Worm (Caenorhabditis elegans) whole organism, L4 larva: ENCODE data around the gene F17C8.6.

Experiments used
- D1046.2 ChIP-seq: fragments of 200-800 bp; sonication (Bioruptor generic); IDR thresholded peaks from 2 replicates; pipeline ENCODE4 v1.3.6; 2022; ENCODE audit warnings: missing genetic modification characterization, missing compliant biosample characterization
- F37D6.2 ChIP-seq: sonication (generic microtip); optimal IDR thresholded peaks from 2 replicates; lab custom pipeline; 2016; ENCODE audit warnings: mild to moderate bottlenecking, missing genetic modification characterization, missing compliant biosample characterization
- F49E8.2 ChIP-seq: sonication (generic microtip); optimal IDR thresholded peaks from 2 replicates; lab custom pipeline; 2016; ENCODE audit warnings: missing compliant biosample characterization, mild to moderate bottlenecking, missing genetic modification characterization, borderline replicate concordance
- R02D3.7 ChIP-seq: fragments of 150-350 bp; sonication (generic microtip); optimal IDR thresholded peaks from 3 replicates; lab custom pipeline; 2014; ENCODE audit warnings: missing biosample characterization, missing genetic modification characterization
- Y105C5A.15 ChIP-seq: fragments of 200-800 bp; sonication (Bioruptor generic); IDR thresholded peaks from 2 replicates; pipeline ENCODE4 v1.3.6; 2022; ENCODE audit warnings: missing genetic modification characterization, missing compliant biosample characterization
- Y5F2A.4 ChIP-seq: fragments of 200-800 bp; sonication (Bioruptor generic); optimal IDR thresholded peaks from 2 replicates; lab custom pipeline; 2018; ENCODE audit warnings: mild to moderate bottlenecking, missing genetic modification characterization, missing compliant biosample characterization
- ZK337.2 ChIP-seq: fragments of 200-800 bp; sonication (Bioruptor generic); IDR thresholded peaks from 2 replicates; pipeline ENCODE4 v1.3.6; 2022; ENCODE audit warnings: missing genetic modification reagents, missing genetic modification characterization, missing compliant biosample characterization
- aha-1 ChIP-seq: fragments of 150-350 bp; peaks from one replicate; lab custom pipeline; 2014; ENCODE audit warnings: missing biosample characterization, missing genetic modification characterization
- aly-2 ChIP-seq: sonication (generic microtip); optimal IDR thresholded peaks from 2 replicates; lab custom pipeline; 2018; ENCODE audit warnings: missing biosample characterization, missing genetic modification characterization
- ama-1 ChIP-seq: fragments of 150-350 bp; optimal IDR thresholded peaks from 2 replicates; lab custom pipeline; 2014; ENCODE audit warnings: inconsistent platforms, mixed read lengths
- arid-1 ChIP-seq: fragments of 200-800 bp; sonication (Bioruptor generic); conservative IDR thresholded peaks from 2 replicates; pipeline ENCODE4 v1.3.6; 2022; ENCODE audit warnings: missing genetic modification reagents, missing genetic modification characterization, missing compliant biosample characterization
- attf-4 ChIP-seq: sonication (generic microtip); optimal IDR thresholded peaks from 3 replicates; lab custom pipeline; 2017; ENCODE audit warnings: missing biosample characterization, missing genetic modification characterization
- ceh-20 ChIP-seq: fragments of 200-800 bp; sonication (Bioruptor generic); IDR thresholded peaks from 2 replicates; pipeline ENCODE4 v1.3.6; 2022; ENCODE audit warnings: missing genetic modification reagents, missing genetic modification characterization, missing compliant biosample characterization
- ceh-28 ChIP-seq: fragments of 150-350 bp; optimal IDR thresholded peaks from 2 replicates; lab custom pipeline; 2014; ENCODE audit warnings: missing biosample characterization, missing genetic modification reagents, missing genetic modification characterization
- ceh-32 ChIP-seq: sonication (generic microtip); optimal IDR thresholded peaks from 2 replicates; lab custom pipeline; 2016; ENCODE audit warnings: mild to moderate bottlenecking, missing genetic modification characterization, missing compliant biosample characterization; ENCODE audit not compliant: poor library complexity
- ceh-44 ChIP-seq: fragments of 200-800 bp; sonication (Bioruptor generic); IDR thresholded peaks from 2 replicates; pipeline ENCODE4 v1.3.6; 2022; ENCODE audit warnings: missing genetic modification reagents, missing genetic modification characterization, missing compliant biosample characterization
- daf-12 ChIP-seq: fragments of 150-350 bp; optimal IDR thresholded peaks from 2 replicates; lab custom pipeline; 2014; ENCODE audit warnings: missing biosample characterization, missing genetic modification reagents, missing genetic modification characterization
- daf-19 ChIP-seq: fragments of 200-800 bp; sonication (Bioruptor generic); conservative IDR thresholded peaks from 2 replicates; pipeline ENCODE4 v1.3.6; 2022; ENCODE audit warnings: missing genetic modification characterization, missing compliant biosample characterization
- dmd-6 ChIP-seq: fragments of 200-800 bp; sonication (Bioruptor generic); IDR thresholded peaks from 2 replicates; pipeline ENCODE4 v1.3.6; 2022; ENCODE audit warnings: missing genetic modification reagents, missing genetic modification characterization, missing compliant biosample characterization
- dpl-1 ChIP-seq: fragments of 150-350 bp; optimal IDR thresholded peaks from 2 replicates; lab custom pipeline; 2014; ENCODE audit warnings: missing biosample characterization, missing genetic modification reagents, missing genetic modification characterization
- dve-1 ChIP-seq: sonication (generic microtip); optimal IDR thresholded peaks from 2 replicates; lab custom pipeline; 2017; ENCODE audit warnings: antibody characterized with exemption, mild to moderate bottlenecking, missing genetic modification characterization, missing compliant biosample characterization; ENCODE audit not compliant: insufficient read depth
- fkh-10 ChIP-seq: fragments of 150-350 bp; optimal IDR thresholded peaks from 2 replicates; lab custom pipeline; 2014; ENCODE audit warnings: missing biosample characterization, missing genetic modification reagents, missing genetic modification characterization
- gei-8 ChIP-seq: fragments of 200-800 bp; sonication (Bioruptor generic); optimal IDR thresholded peaks from 2 replicates; lab custom pipeline; 2018; ENCODE audit warnings: mild to moderate bottlenecking, missing genetic modification characterization, missing compliant biosample characterization
- hif-1 ChIP-seq, 2 experiments: sonication (generic microtip); optimal IDR thresholded peaks; 2 replicates each; lab custom pipeline; 2016 to 2017; ENCODE audit warnings: missing compliant biosample characterization in 2 of 2, missing genetic modification characterization in 2 of 2, missing genetic modification reagents in 2 of 2, missing genotype in 2 of 2, mild to moderate bottlenecking in 1 of 2
- hlh-11 ChIP-seq: fragments of 200-800 bp; sonication (Bioruptor generic); optimal IDR thresholded peaks from 2 replicates; lab custom pipeline; 2018; ENCODE audit warnings: mild to moderate bottlenecking, missing genetic modification characterization, missing compliant biosample characterization
- lim-7 ChIP-seq: fragments of 200-800 bp; sonication (Bioruptor generic); IDR thresholded peaks from 2 replicates; pipeline ENCODE4 v1.3.6; 2022; ENCODE audit warnings: missing genetic modification characterization, missing compliant biosample characterization
- lin-13 ChIP-seq: fragments of 150-350 bp; optimal IDR thresholded peaks from 2 replicates; lab custom pipeline; 2014; ENCODE audit warnings: missing biosample characterization, missing genetic modification reagents, missing genetic modification characterization
- lin-38 ChIP-seq: fragments of 200-800 bp; sonication (Bioruptor generic); IDR thresholded peaks from 2 replicates; pipeline ENCODE4 v1.3.6; 2022; ENCODE audit warnings: missing genetic modification reagents, missing genetic modification characterization, missing compliant biosample characterization
- lir-3 ChIP-seq: sonication (generic microtip); optimal IDR thresholded peaks from 2 replicates; lab custom pipeline; 2016; ENCODE audit warnings: mild to moderate bottlenecking, missing genetic modification characterization, missing compliant biosample characterization
- madf-5 ChIP-seq, 2 experiments: fragments of 200-800 bp; sonication (Bioruptor generic); IDR thresholded peaks; 2 replicates each; pipeline ENCODE4 v1.3.6; 2022; ENCODE audit warnings: missing compliant biosample characterization in 2 of 2, missing genetic modification characterization in 2 of 2
- mdl-1 ChIP-seq, 2 experiments: fragments of 150-350 bp in 1 of 2; sonication (generic microtip) in 1 of 2; optimal IDR thresholded peaks; 2 replicates each; lab custom pipeline; 2014 to 2017; ENCODE audit warnings: missing biosample characterization in 2 of 2, missing genetic modification characterization in 2 of 2
- mep-1 ChIP-seq: fragments of 150-350 bp; sonication (generic microtip); optimal IDR thresholded peaks from 3 replicates; lab custom pipeline; 2014; ENCODE audit warnings: missing biosample characterization, missing genetic modification characterization
- nhr-11 ChIP-seq: fragments of 150-350 bp; optimal IDR thresholded peaks from 2 replicates; lab custom pipeline; 2014; ENCODE audit warnings: missing biosample characterization, missing genetic modification characterization
- nhr-237 ChIP-seq: sonication (generic microtip); optimal IDR thresholded peaks from 2 replicates; lab custom pipeline; 2017; ENCODE audit warnings: missing biosample characterization, missing genetic modification characterization
- nhr-42 ChIP-seq: fragments of 200-800 bp; sonication (Bioruptor generic); IDR thresholded peaks from 2 replicates; pipeline ENCODE4 v1.3.6; 2022; ENCODE audit warnings: missing genetic modification characterization, missing compliant biosample characterization
- nhr-6 ChIP-seq: fragments of 150-350 bp; optimal IDR thresholded peaks from 2 replicates; lab custom pipeline; 2014; ENCODE audit warnings: missing biosample characterization, missing genetic modification characterization
- nhr-76 ChIP-seq: fragments of 150-350 bp; optimal IDR thresholded peaks from 2 replicates; lab custom pipeline; 2014; ENCODE audit warnings: missing biosample characterization, missing genetic modification characterization
- nhr-77 ChIP-seq: fragments of 150-350 bp; optimal IDR thresholded peaks from 2 replicates; lab custom pipeline; 2014; ENCODE audit warnings: missing biosample characterization, missing genetic modification characterization
- pha-4 ChIP-seq, 2 experiments: fragments of 150-350 bp in 1 of 2; fragments of 200-800 bp in 1 of 2; sonication (Bioruptor generic) in 1 of 2; IDR thresholded peaks in 1 of 2; optimal IDR thresholded peaks in 1 of 2; 2 replicates each; pipeline versions ENCODE4 v1.3.6 to Lab custom; 2014 to 2022; ENCODE audit warnings: missing genetic modification characterization in 2 of 2, missing genetic modification reagents in 2 of 2, missing biosample characterization in 1 of 2, missing compliant biosample characterization in 1 of 2
- php-3 ChIP-seq: fragments of 200-800 bp; sonication (Bioruptor generic); IDR thresholded peaks from 2 replicates; pipeline ENCODE4 v1.3.6; 2022; ENCODE audit warnings: missing genetic modification reagents, missing genetic modification characterization, missing compliant biosample characterization
- rbr-2 ChIP-seq: sonication (generic microtip); optimal IDR thresholded peaks from 2 replicates; lab custom pipeline; 2016; ENCODE audit warnings: missing genotype, missing genetic modification characterization, missing compliant biosample characterization
- spr-1 ChIP-seq: sonication (generic microtip); optimal IDR thresholded peaks from 2 replicates; lab custom pipeline; 2016; ENCODE audit warnings: mild to moderate bottlenecking, missing genetic modification characterization, missing compliant biosample characterization
- spr-3 ChIP-seq: fragments of 200-800 bp; sonication (Bioruptor generic); optimal IDR thresholded peaks from 2 replicates; lab custom pipeline; 2018; ENCODE audit warnings: mild to moderate bottlenecking, missing genetic modification characterization, missing compliant biosample characterization
- unc-39 ChIP-seq: sonication (generic microtip); optimal IDR thresholded peaks from 2 replicates; lab custom pipeline; 2017; ENCODE audit warnings: missing biosample characterization, missing genetic modification characterization
- unc-62 ChIP-seq, 3 experiments: fragments of 150-350 bp in 1 of 3; sonication (generic microtip); optimal IDR thresholded peaks in 2 of 3; peaks in 1 of 3; 1 replicate in 1 of 3; 2 replicates in 2 of 3; lab custom pipeline; 2014 to 2017; ENCODE audit warnings: missing biosample characterization in 3 of 3, missing genetic modification characterization in 3 of 3, missing genetic modification reagents in 3 of 3, missing genotype in 1 of 3
- vab-7 ChIP-seq: fragments of 200-800 bp; sonication (Bioruptor generic); IDR thresholded peaks from 2 replicates; pipeline ENCODE4 v1.3.6; 2022; ENCODE audit warnings: missing genetic modification reagents, missing genetic modification characterization, missing compliant biosample characterization
- zfp-2 ChIP-seq: sonication (generic microtip); optimal IDR thresholded peaks from 2 replicates; lab custom pipeline; 2016; ENCODE audit warnings: mild to moderate bottlenecking, missing genetic modification characterization, missing compliant biosample characterization
- zip-11 ChIP-seq: fragments of 200-800 bp; sonication (Bioruptor generic); IDR thresholded peaks from 2 replicates; pipeline ENCODE4 v1.3.6; 2022; ENCODE audit warnings: missing genetic modification characterization, missing compliant biosample characterization
- zip-2 ChIP-seq: fragments of 150-350 bp; optimal IDR thresholded peaks from 2 replicates; lab custom pipeline; 2014; ENCODE audit warnings: missing biosample characterization, missing genetic modification characterization
- ztf-11 ChIP-seq: fragments of 150-350 bp; optimal IDR thresholded peaks from 2 replicates; lab custom pipeline; 2014; ENCODE audit warnings: missing biosample characterization, missing genetic modification characterization
- ztf-7 ChIP-seq: fragments of 150-350 bp; optimal IDR thresholded peaks from 2 replicates; lab custom pipeline; 2014; ENCODE audit warnings: missing biosample characterization, missing genetic modification characterization

The F17C8.6 gene

DNA sequence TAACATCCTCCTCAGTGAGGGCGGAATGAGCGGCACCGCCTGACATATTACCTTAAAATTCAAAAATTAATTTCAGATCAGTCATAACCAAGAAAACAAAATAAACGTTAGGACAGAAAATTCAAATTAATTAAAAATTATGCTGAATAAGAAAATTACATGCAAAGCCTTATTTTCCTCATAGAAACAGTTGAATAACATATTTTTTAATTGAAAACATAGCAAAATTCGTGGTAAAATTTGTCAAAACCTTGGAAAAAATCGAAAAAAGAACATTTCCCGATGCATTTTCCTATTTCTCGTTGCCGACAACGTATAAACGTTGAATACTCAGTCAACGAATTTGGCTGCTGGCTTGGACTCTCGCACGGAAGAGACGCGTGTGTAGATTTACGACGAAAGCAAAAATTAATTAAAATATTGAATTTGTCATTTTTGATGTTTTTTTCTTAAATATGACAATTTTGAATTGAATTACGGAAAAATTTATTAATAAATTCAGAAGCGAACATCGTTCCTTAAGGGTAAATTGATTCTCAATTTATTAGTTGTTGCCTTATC lies 8.2 kb upstream of the F17C8.6 start, which contains the start of the genes rps-0 and rbg-3 (continued):
- TF ChIP-seq lin-38 (GFP tag; lab: Robert Waterston, UW) (peak; percentile 87), nhr-77 (tag; lab: Kevin White, UChicago) (peak; percentile 97), F49E8.2 (tag; lab: Kevin White, UChicago) (no peak), daf-19 (GFP tag; lab: Robert Waterston, UW) (no peak), unc-62 (GFP tag; optimal IDR thresholded peaks at IDR 0.05 in 1 of 2; lab: Kevin White, UChicago) (peak in 1 of 2 experiments; percentile 5), unc-62 (tag; optimal IDR thresholded peaks at IDR 0.05; lab: Kevin White, UChicago) (no peak), ztf-11 (no peak), lim-7 (GFP tag; lab: Robert Waterston, UW) (no peak), mdl-1 (tag; optimal IDR thresholded peaks at IDR 0.05; lab: Kevin White, UChicago) (peak in 1 of 2 experiments; percentile 64), lir-3 (tag; lab: Kevin White, UChicago) (no peak), aly-2 (tag; lab: Kevin White, UChicago) (no peak), madf-5 (GFP tag; IDR thresholded peaks at IDR 0.05; lab: Robert Waterston, UW) (no peak), zfp-2 (tag; lab: Kevin White, UChicago) (peak; percentile 77), dve-1 (tag; lab: Kevin White, UChicago) (peak; percentile 97), spr-3 (GFP tag; lab: Kevin White, UChicago) (no peak), Y5F2A.4 (GFP tag; lab: Kevin White, UChicago) (no peak), ceh-44 (GFP tag; lab: Robert Waterston, UW) (no peak), nhr-76 (tag; lab: Kevin White, UChicago) (no peak), pha-4 (GFP tag; IDR thresholded peaks at IDR 0.05; lab: Robert Waterston, UW) (peak; percentile 37; the same call in 1 of the 2 replicates), pha-4 (tag; optimal IDR thresholded peaks at IDR 0.05; lab: Kevin White, UChicago) (peak; percentile 68), nhr-42 (GFP tag; lab: Robert Waterston, UW) (peak; percentile 37; the same call in 1 of the 2 replicates), zip-11 (GFP tag; lab: Robert Waterston, UW) (no peak), nhr-6 (peak; percentile 89), D1046.2 (GFP tag; lab: Robert Waterston, UW) (no peak), nhr-11 (tag; lab: Kevin White, UChicago) (peak; percentile 92), rbr-2 (tag; lab: Kevin White, UChicago) (peak; percentile 88), attf-4 (tag; lab: Kevin White, UChicago) (no peak), Y105C5A.15 (GFP tag; lab: Robert Waterston, UW) (no peak), arid-1 (peak; percentile 57), ceh-20 (GFP tag; lab: Robert Waterston, UW) (0 out of 2 replicates have a peak, but pooled peaks have one; percentile 39), ztf-7 (peak; percentile 89), R02D3.7 (tag; lab: Kevin White, UChicago) (peak; percentile 90), zip-2 (tag; lab: Kevin White, UChicago) (peak; percentile 34), spr-1 (tag; lab: Kevin White, UChicago) (peak; percentile 80), daf-12 (no peak), hlh-11 (tag; lab: Kevin White, UChicago) (peak; percentile 83), unc-39 (tag; lab: Kevin White, UChicago) (no peak), aha-1 (peak; percentile 99), nhr-237 (tag; lab: Kevin White, UChicago) (no peak), F37D6.2 (tag; lab: Kevin White, UChicago) (peak; percentile 80), ama-1 (lab: Kevin White, UChicago) (no peak), php-3 (GFP tag; lab: Robert Waterston, UW) (no peak), ceh-28 (no peak), dpl-1 (GFP tag; lab: Kevin White, UChicago) (peak; percentile 93), fkh-10 (peak; percentile 88), gei-8 (GFP tag; lab: Kevin White, UChicago) (no peak), hif-1 (tag; optimal IDR thresholded peaks at IDR 0.05; lab: Kevin White, UChicago) (peak; percentile 12 to 75), ceh-32 (tag; lab: Kevin White, UChicago) (no peak), dmd-6 (peak; percentile 77), lin-13 (peak; percentile 84), vab-7 (GFP tag; lab: Robert Waterston, UW) (0 out of 2 replicates have a peak, but pooled peaks have one; percentile 38), mep-1 (tag; lab: Kevin White, UChicago) (peak; percentile 95), ZK337.2 (GFP tag; lab: Robert Waterston, UW) (no peak)
